Worm (Caenorhabditis elegans) whole organism, young adult: ENCODE measurements around the gene clec-239.

Experiments used
- B0035.1 ChIP-seq: sonication (generic microtip); optimal IDR thresholded peaks from 2 replicates; lab custom pipeline; 2016; ENCODE audit warnings: missing genetic modification characterization, mild to moderate bottlenecking, missing compliant biosample characterization, missing genotype, missing genetic modification reagents
- D2030.7 ChIP-seq: fragments of 200-800 bp; sonication (Bioruptor generic); IDR thresholded peaks from 2 replicates; pipeline ENCODE4 v1.3.6; 2022; ENCODE audit warnings: missing genetic modification reagents, missing genetic modification characterization, missing compliant biosample characterization
- nfya-1 ChIP-seq: sonication (generic microtip); optimal IDR thresholded peaks from 2 replicates; lab custom pipeline; 2017; ENCODE audit warnings: antibody characterized with exemption, missing compliant biosample characterization, missing genetic modification characterization, borderline replicate concordance; ENCODE audit not compliant: insufficient read depth
- snpc-1.1 ChIP-seq: sonication (generic microtip); optimal IDR thresholded peaks from 2 replicates; lab custom pipeline; 2017; ENCODE audit warnings: missing genetic modification characterization, mild to moderate bottlenecking, missing compliant biosample characterization, antibody characterized with exemption, moderate library complexity, missing genotype, missing genetic modification reagents; ENCODE audit not compliant: insufficient read depth
- unc-62 ChIP-seq: fragments of 150-350 bp; optimal IDR thresholded peaks from 2 replicates; lab custom pipeline; 2014; ENCODE audit warnings: missing biosample characterization, missing genetic modification reagents, missing genetic modification characterization

ce11 chrV:16966636-16967035 is 10.3 kb downstream of the clec-239 start, which contains the start of gene fbxa-90:
- TF ChIP-seq B0035.1 (tag; lab: Kevin White, UChicago): no peak
- TF ChIP-seq unc-62: no peak
- no peak for TF ChIP-seq nfya-1 (tag; lab: Kevin White, UChicago)
- TF ChIP-seq snpc-1.1 (tag; lab: Kevin White, UChicago): no peak
- TF ChIP-seq D2030.7: no peak
